Worm (Caenorhabditis elegans) whole organism, late embryonic: ENCODE measurements around the gene math-28.

Source experiments
- C08G9.2 ChIP-seq: sonication (generic microtip); optimal IDR thresholded peaks from 2 replicates; lab custom pipeline; 2016; ENCODE audit warnings: mild to moderate bottlenecking, missing genetic modification characterization, moderate library complexity, missing compliant biosample characterization
- C38D4.7 ChIP-seq: fragments of 200-800 bp; sonication (Bioruptor generic); optimal IDR thresholded peaks from 2 replicates; lab custom pipeline; 2018; ENCODE audit warnings: mild to moderate bottlenecking, missing genetic modification characterization, moderate library complexity, missing compliant biosample characterization
- F13H6.1 ChIP-seq: sonication (generic microtip); optimal IDR thresholded peaks from 2 replicates; lab custom pipeline; 2016; ENCODE audit warnings: missing genetic modification characterization, missing compliant biosample characterization
- K09A11.1 ChIP-seq: sonication (generic microtip); optimal IDR thresholded peaks from 2 replicates; lab custom pipeline; 2017; ENCODE audit warnings: antibody characterized with exemption, mild to moderate bottlenecking, missing genetic modification characterization, missing compliant biosample characterization; ENCODE audit not compliant: insufficient read depth
- ahr-1 ChIP-seq: sonication (generic microtip); optimal IDR thresholded peaks from 2 replicates; lab custom pipeline; 2016; ENCODE audit warnings: missing genetic modification characterization, missing compliant biosample characterization
- ceh-14 ChIP-seq: sonication (generic microtip); optimal IDR thresholded peaks from 2 replicates; lab custom pipeline; 2016; ENCODE audit warnings: missing genotype, missing genetic modification characterization, missing compliant biosample characterization
- ceh-18 ChIP-seq: sonication (generic microtip); optimal IDR thresholded peaks from 2 replicates; lab custom pipeline; 2016; ENCODE audit warnings: missing genetic modification characterization, missing compliant biosample characterization
- ceh-22 ChIP-seq: sonication (generic microtip); optimal IDR thresholded peaks from 2 replicates; lab custom pipeline; 2017; ENCODE audit warnings: missing biosample characterization, missing genetic modification characterization
- ceh-24 ChIP-seq: sonication (generic microtip); optimal IDR thresholded peaks from 2 replicates; lab custom pipeline; 2016; ENCODE audit warnings: mild to moderate bottlenecking, missing genetic modification characterization, missing compliant biosample characterization
- ceh-30 ChIP-seq: fragments of 150-350 bp; optimal IDR thresholded peaks from 2 replicates; lab custom pipeline; 2014; ENCODE audit warnings: missing biosample characterization, missing genetic modification characterization
- ceh-48 ChIP-seq: sonication (generic microtip); optimal IDR thresholded peaks from 2 replicates; lab custom pipeline; 2016; ENCODE audit warnings: missing genetic modification characterization, inconsistent platforms, missing compliant biosample characterization
- ceh-9 ChIP-seq: sonication (generic microtip); optimal IDR thresholded peaks from 2 replicates; lab custom pipeline; 2016; ENCODE audit warnings: mild to moderate bottlenecking, missing genetic modification characterization, inconsistent platforms, missing compliant biosample characterization
- dmd-4 ChIP-seq: sonication (generic microtip); optimal IDR thresholded peaks from 2 replicates; lab custom pipeline; 2016; ENCODE audit warnings: borderline replicate concordance, missing genetic modification characterization, missing compliant biosample characterization
- dve-1 ChIP-seq: sonication (generic microtip); optimal IDR thresholded peaks from 2 replicates; lab custom pipeline; 2017; ENCODE audit warnings: antibody characterized with exemption, mild to moderate bottlenecking, missing genetic modification characterization, missing compliant biosample characterization
- elt-2 ChIP-seq: sonication (generic microtip); optimal IDR thresholded peaks from 2 replicates; lab custom pipeline; 2016; ENCODE audit warnings: missing genetic modification reagents, missing genetic modification characterization, missing compliant biosample characterization
- ets-4 ChIP-seq: sonication (generic microtip); optimal IDR thresholded peaks from 2 replicates; lab custom pipeline; 2016; ENCODE audit warnings: missing genetic modification characterization, missing compliant biosample characterization
- eyg-1 ChIP-seq: sonication (generic microtip); optimal IDR thresholded peaks from 2 replicates; lab custom pipeline; 2016; ENCODE audit warnings: missing genotype, missing genetic modification characterization, missing compliant biosample characterization
- fkh-10 ChIP-seq: fragments of 150-350 bp; optimal IDR thresholded peaks from 2 replicates; lab custom pipeline; 2014; ENCODE audit warnings: missing biosample characterization, missing genetic modification reagents, missing genetic modification characterization
- fkh-6 ChIP-seq: sonication (generic microtip); optimal IDR thresholded peaks from 2 replicates; lab custom pipeline; 2016; ENCODE audit warnings: missing genetic modification characterization, missing compliant biosample characterization
- gmeb-2 ChIP-seq: sonication (generic microtip); optimal IDR thresholded peaks from 2 replicates; lab custom pipeline; 2016; ENCODE audit warnings: missing genetic modification characterization, inconsistent platforms, missing compliant biosample characterization
- hlh-13 ChIP-seq: fragments of 200-800 bp; sonication (Bioruptor generic); optimal IDR thresholded peaks from 2 replicates; lab custom pipeline; 2018; ENCODE audit warnings: mild to moderate bottlenecking, missing genetic modification characterization, missing compliant biosample characterization
- hlh-6 ChIP-seq: sonication (generic microtip); optimal IDR thresholded peaks from 2 replicates; lab custom pipeline; 2016; ENCODE audit warnings: missing genotype, missing genetic modification characterization, missing compliant biosample characterization
- lim-6 ChIP-seq: sonication (generic microtip); optimal IDR thresholded peaks from 2 replicates; lab custom pipeline; 2016; ENCODE audit warnings: missing genetic modification characterization, missing compliant biosample characterization
- lin-11 ChIP-seq: fragments of 200-800 bp; sonication (Bioruptor generic); optimal IDR thresholded peaks from 2 replicates; lab custom pipeline; 2018; ENCODE audit warnings: mild to moderate bottlenecking, missing genetic modification characterization, missing compliant biosample characterization
- madf-2 ChIP-seq: sonication (generic microtip); optimal IDR thresholded peaks from 2 replicates; lab custom pipeline; 2017; ENCODE audit warnings: missing genetic modification characterization, missing compliant biosample characterization
- nhr-11 ChIP-seq: fragments of 150-350 bp; optimal IDR thresholded peaks from 2 replicates; lab custom pipeline; 2014; ENCODE audit warnings: missing biosample characterization, missing genetic modification characterization
- pag-3 ChIP-seq: sonication (generic microtip); optimal IDR thresholded peaks from 2 replicates; lab custom pipeline; 2016; ENCODE audit warnings: missing compliant biosample characterization, missing genetic modification characterization, borderline replicate concordance
- pat-9 ChIP-seq: fragments of 200-800 bp; sonication (Bioruptor generic); optimal IDR thresholded peaks from 2 replicates; lab custom pipeline; 2018; ENCODE audit warnings: mild to moderate bottlenecking, missing genetic modification characterization, moderate library complexity, missing compliant biosample characterization
- pax-1 ChIP-seq: fragments of 150-350 bp; optimal IDR thresholded peaks from 2 replicates; lab custom pipeline; 2014; ENCODE audit warnings: missing biosample characterization, missing genetic modification characterization
- pha-2 ChIP-seq: sonication (generic microtip); optimal IDR thresholded peaks from 2 replicates; lab custom pipeline; 2017; ENCODE audit warnings: mild to moderate bottlenecking, missing genetic modification characterization, missing compliant biosample characterization
- pha-4 ChIP-seq: fragments of 150-350 bp; optimal IDR thresholded peaks from 2 replicates; lab custom pipeline; 2018; ENCODE audit warnings: missing biosample characterization, missing genetic modification reagents, missing genetic modification characterization
- pqm-1 ChIP-seq: sonication (generic microtip); optimal IDR thresholded peaks from 2 replicates; lab custom pipeline; 2016; ENCODE audit warnings: missing genetic modification characterization, missing compliant biosample characterization
- pros-1 ChIP-seq: fragments of 150-350 bp; optimal IDR thresholded peaks from 2 replicates; lab custom pipeline; 2014; ENCODE audit warnings: missing biosample characterization, missing genetic modification reagents, missing genetic modification characterization
- sdc-2 ChIP-seq: sonication (generic microtip); optimal IDR thresholded peaks from 2 replicates; lab custom pipeline; 2016; ENCODE audit warnings: missing genotype, missing genetic modification characterization, missing compliant biosample characterization
- sox-2 ChIP-seq: fragments of 200-800 bp; sonication (Bioruptor generic); IDR thresholded peaks from 2 replicates; pipeline ENCODE4 v1.3.6; 2022; ENCODE audit warnings: missing genetic modification reagents, missing genetic modification characterization, missing compliant biosample characterization
- tbx-2 ChIP-seq: sonication (generic microtip); optimal IDR thresholded peaks from 2 replicates; lab custom pipeline; 2016; ENCODE audit warnings: missing genetic modification characterization, missing compliant biosample characterization
- tbx-7 ChIP-seq: sonication (generic microtip); optimal IDR thresholded peaks from 2 replicates; lab custom pipeline; 2016; ENCODE audit warnings: missing genotype, missing genetic modification characterization, missing compliant biosample characterization
- unc-55 ChIP-seq: sonication (generic microtip); optimal IDR thresholded peaks from 2 replicates; lab custom pipeline; 2017; ENCODE audit warnings: missing biosample characterization, missing genetic modification reagents, missing genetic modification characterization
- zip-5 ChIP-seq: sonication (generic microtip); optimal IDR thresholded peaks from 2 replicates; lab custom pipeline; 2016; ENCODE audit warnings: missing genetic modification characterization, missing compliant biosample characterization
- ztf-16 ChIP-seq: sonication (generic microtip); optimal IDR thresholded peaks from 2 replicates; lab custom pipeline; 2017; ENCODE audit warnings: missing genetic modification characterization, missing compliant biosample characterization

The math-28 gene

DNA sequence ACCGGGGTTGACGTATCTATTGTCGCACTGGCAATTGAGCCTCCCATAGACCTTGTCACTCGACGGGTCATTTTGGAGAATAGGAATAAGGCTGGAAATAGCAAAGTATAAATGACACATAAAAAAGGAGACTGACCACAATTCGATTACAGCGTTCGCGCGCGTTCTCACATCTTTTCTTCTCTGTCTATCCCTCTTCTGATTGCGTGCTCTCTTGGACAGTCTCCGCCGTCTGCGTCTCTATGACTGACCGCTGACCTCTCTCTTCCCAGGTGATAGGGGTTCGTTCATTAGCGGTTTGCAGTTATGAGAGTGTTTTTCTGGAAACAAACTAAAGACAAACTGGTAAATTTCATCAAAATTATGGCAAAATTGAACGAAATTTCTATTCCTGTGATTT lies 26.8 kb upstream of the math-28 start, which contains the start of gene ceh-83:
Gene ceh-83 (minus strand): TSS at position 181 of the 400 bp plus-strand sequence.
- no peak for TF ChIP-seq pqm-1
- TF ChIP-seq, all 69 proteins: peak for 0

DNA sequence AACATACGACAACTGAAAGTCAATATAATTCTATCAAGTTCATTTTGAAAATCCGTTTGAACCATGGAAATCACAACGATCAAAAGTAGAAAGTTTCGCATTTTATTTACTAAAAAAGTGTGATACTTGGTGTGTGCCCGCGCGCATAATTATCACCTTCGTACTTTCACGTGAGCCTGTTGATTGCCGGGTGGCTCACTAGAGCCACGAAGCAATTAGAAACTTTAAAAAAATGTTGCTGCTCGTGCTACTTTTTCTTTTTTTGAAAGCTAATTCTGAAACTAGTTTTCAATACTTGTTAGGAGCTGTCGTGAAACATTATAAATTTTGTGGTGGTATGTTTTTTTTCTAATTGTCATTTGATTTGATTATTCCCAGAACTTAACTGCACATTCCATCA lies 24.3 kb upstream of the math-28 start, which contains the start of the genes irld-9 and irld-33:
Gene irld-9 (minus strand): TSS at position 101 of the 400 bp plus-strand sequence.
Gene irld-33 (plus strand): TSS at position 209 of the 400 bp plus-strand sequence.
- no peak for TF ChIP-seq tbx-7
- no peak for TF ChIP-seq nhr-11 (tag; lab: Kevin White, UChicago)
- no peak for TF ChIP-seq hlh-13 (GFP tag; lab: Kevin White, UChicago)
- TF ChIP-seq ceh-9 (tag; lab: Kevin White, UChicago) = no peak
- TF ChIP-seq ceh-22 (tag; lab: Kevin White, UChicago) = no peak
- TF ChIP-seq pqm-1 = no peak
- no peak for TF ChIP-seq hlh-6 (tag; lab: Kevin White, UChicago)
- no peak for TF ChIP-seq pax-1 (tag; lab: Kevin White, UChicago)
- no peak for TF ChIP-seq fkh-6 (tag; lab: Kevin White, UChicago)
- TF ChIP-seq ceh-18 (tag; lab: Kevin White, UChicago) = no peak
- TF ChIP-seq zip-5 (tag; lab: Kevin White, UChicago) = no peak
- TF ChIP-seq C08G9.2 (tag; lab: Kevin White, UChicago) = no peak
- no peak for TF ChIP-seq dve-1
- no peak for TF ChIP-seq ahr-1

DNA sequence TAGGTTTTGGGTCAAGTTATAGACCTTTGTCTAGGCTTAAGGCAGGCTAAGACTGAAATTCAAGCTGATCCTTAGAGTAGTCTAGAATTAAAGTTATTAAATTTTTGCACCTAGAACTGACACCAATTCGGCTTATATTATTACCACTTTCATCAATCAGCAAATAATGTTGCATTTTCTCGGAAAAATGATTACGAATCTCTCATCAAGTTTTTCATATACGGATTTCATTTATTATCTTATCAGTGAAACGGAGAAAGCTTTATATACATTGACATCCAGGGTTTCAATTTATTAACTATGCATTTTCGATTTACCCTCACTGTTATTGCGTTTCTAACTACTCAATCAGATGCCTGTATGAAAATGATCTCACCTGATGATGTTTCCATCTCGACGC lies 21.9 kb upstream of the math-28 start, which contains the start of gene K07G6.1:
Gene K07G6.1 (plus strand): TSS at position 301 of the 400 bp plus-strand sequence.
- TF ChIP-seq ceh-48 (tag; lab: Kevin White, UChicago) (no peak), C38D4.7 (GFP tag; lab: Kevin White, UChicago) (no peak), pax-1 (tag; lab: Kevin White, UChicago) (no peak), F13H6.1 (no peak), hlh-6 (tag; lab: Kevin White, UChicago) (no peak), pha-4 (tag; lab: Kevin White, UChicago) (no peak), eyg-1 (tag; lab: Kevin White, UChicago) (no peak), sdc-2 (no peak), lin-11 (tag; lab: Kevin White, UChicago) (no peak), dve-1 (no peak), lim-6 (tag; lab: Kevin White, UChicago) (no peak), gmeb-2 (tag; lab: Kevin White, UChicago) (no peak), pha-2 (no peak), madf-2 (tag; lab: Kevin White, UChicago) (no peak), pat-9 (no peak)
- TF ChIP-seq, all 69 proteins: peak for 0

DNA sequence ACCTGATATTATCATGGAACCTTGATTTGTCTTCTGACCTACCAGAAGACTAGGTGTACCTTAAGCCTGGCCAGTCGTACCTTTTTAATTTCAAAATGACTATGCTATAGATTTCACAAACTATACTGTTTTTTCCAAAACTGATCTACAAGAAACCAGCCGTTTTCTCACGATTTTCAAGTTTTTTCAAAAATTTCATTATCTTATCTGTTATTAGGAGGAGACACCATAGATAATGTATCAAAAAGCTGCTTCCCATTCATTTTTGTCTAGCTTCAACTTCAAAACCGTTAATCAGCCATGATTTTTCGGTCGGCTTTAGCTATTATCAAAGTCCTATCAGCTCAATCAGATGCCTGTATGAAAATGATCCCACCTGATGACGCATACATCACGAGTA lies 20.6 kb upstream of the math-28 start, which contains the start of gene F36H5.12:
Gene F36H5.12 (plus strand): TSS at position 301 of the 400 bp plus-strand sequence.
- TF ChIP-seq ztf-16 (tag; lab: Kevin White, UChicago) (no peak), tbx-2 (tag; lab: Kevin White, UChicago) (no peak), ceh-24 (no peak), fkh-10 (no peak), pag-3 (tag; lab: Kevin White, UChicago) (no peak), ets-4 (tag; lab: Kevin White, UChicago) (no peak), lim-6 (tag; lab: Kevin White, UChicago) (no peak), elt-2 (tag; lab: Kevin White, UChicago) (no peak), pax-1 (tag; lab: Kevin White, UChicago) (no peak), ceh-30 (tag; lab: Kevin White, UChicago) (no peak), pha-4 (tag; lab: Kevin White, UChicago) (no peak), pros-1 (tag; lab: Kevin White, UChicago) (no peak), ceh-18 (tag; lab: Kevin White, UChicago) (no peak), K09A11.1 (no peak), sox-2 (GFP tag; lab: Robert Waterston, UW) (no peak), ceh-14 (tag; lab: Kevin White, UChicago) (no peak), dmd-4 (no peak), unc-55 (GFP tag; lab: Kevin White, UChicago) (no peak), pha-2 (no peak)
